Fruit fly (Drosophila melanogaster) whole organism, embryonic: ENCODE results near the gene CG12974.

Experiments
- Abd-B ChIP-seq: fragments of 200-800 bp; sonication (Bioruptor generic); optimal IDR thresholded peaks from 2 replicates; lab custom pipeline; 2018; ENCODE audit warnings: missing biosample characterization, mild to moderate bottlenecking, missing genetic modification characterization, moderate library complexity
- CG10147 ChIP-seq: fragments of 200-800 bp; sonication (Bioruptor generic); optimal IDR thresholded peaks from 2 replicates; lab custom pipeline; 2019; ENCODE audit warnings: missing biosample characterization, mild to moderate bottlenecking, missing genetic modification characterization, moderate library complexity
- CG1024 ChIP-seq: fragments of 200-800 bp; sonication (Bioruptor generic); IDR thresholded peaks from 2 replicates; pipeline ENCODE4 v1.3.6; 2022; ENCODE audit warnings: missing biosample characterization, missing genetic modification characterization
- CG10366 ChIP-seq: fragments of 200-800 bp; sonication (Bioruptor generic); IDR thresholded peaks from 2 replicates; pipeline ENCODE4 v1.3.6; 2022; ENCODE audit warnings: missing biosample characterization, missing genetic modification characterization
- CG11456 ChIP-seq: fragments of 200-800 bp; sonication (Bioruptor generic); IDR thresholded peaks from 3 replicates; pipeline ENCODE4 v1.3.6; 2022; ENCODE audit warnings: missing biosample characterization, missing genetic modification characterization
- CG11504 ChIP-seq: fragments of 200-800 bp; sonication (Bioruptor generic); optimal IDR thresholded peaks from 3 replicates; lab custom pipeline; 2019; ENCODE audit warnings: missing biosample characterization, mild to moderate bottlenecking, missing genetic modification characterization, moderate library complexity
- CG14441 ChIP-seq: fragments of 200-800 bp; sonication (Bioruptor generic); IDR thresholded peaks from 2 replicates; pipeline ENCODE4 v1.3.6; 2022; ENCODE audit warnings: missing biosample characterization, missing genetic modification characterization
- CG14710 ChIP-seq: fragments of 200-800 bp; sonication (Bioruptor generic); optimal IDR thresholded peaks from 3 replicates; lab custom pipeline; 2019; ENCODE audit warnings: missing biosample characterization, mild to moderate bottlenecking, missing genetic modification characterization, moderate library complexity
- CG1603 ChIP-seq: fragments of 200-800 bp; sonication (Bioruptor generic); optimal IDR thresholded peaks from 2 replicates; lab custom pipeline; 2019; ENCODE audit warnings: missing biosample characterization, mild to moderate bottlenecking, missing genetic modification characterization, moderate library complexity
- CG17186 ChIP-seq: fragments of 200-800 bp; sonication (Bioruptor generic); optimal IDR thresholded peaks from 3 replicates; lab custom pipeline; 2017; ENCODE audit warnings: missing biosample characterization, missing genetic modification reagents, missing genetic modification characterization
- CG17568 ChIP-seq: fragments of 200-800 bp; sonication (Bioruptor generic); optimal IDR thresholded peaks from 2 replicates; lab custom pipeline; 2018; ENCODE audit warnings: missing biosample characterization, mild to moderate bottlenecking, missing genetic modification characterization, moderate library complexity
- CG3065 ChIP-seq: fragments of 200-800 bp; sonication (Bioruptor generic); optimal IDR thresholded peaks from 2 replicates; lab custom pipeline; 2016; ENCODE audit warnings: missing biosample characterization, missing genetic modification characterization
- CG31365 ChIP-seq: fragments of 200-800 bp; sonication (Bioruptor generic); optimal IDR thresholded peaks from 2 replicates; lab custom pipeline; 2018; ENCODE audit warnings: missing biosample characterization, mild to moderate bottlenecking, missing genetic modification characterization
- CG34376 ChIP-seq: fragments of 200-800 bp; sonication (Bioruptor generic); optimal IDR thresholded peaks from 2 replicates; lab custom pipeline; 2018; ENCODE audit warnings: missing biosample characterization, mild to moderate bottlenecking, missing genetic modification characterization
- CG6654 ChIP-seq: fragments of 200-800 bp; sonication (Bioruptor generic); optimal IDR thresholded peaks from 2 replicates; lab custom pipeline; 2017; ENCODE audit warnings: missing biosample characterization, mild to moderate bottlenecking, missing genetic modification characterization
- CG6683 ChIP-seq: fragments of 200-800 bp; sonication (Bioruptor generic); optimal IDR thresholded peaks from 2 replicates; lab custom pipeline; 2017; ENCODE audit warnings: missing biosample characterization, mild to moderate bottlenecking, missing genetic modification characterization, missing genetic modification reagents
- CG8281 ChIP-seq: fragments of 200-800 bp; sonication (Bioruptor generic); optimal IDR thresholded peaks from 2 replicates; lab custom pipeline; 2018; ENCODE audit warnings: missing biosample characterization, mild to moderate bottlenecking, missing genetic modification characterization, moderate library complexity
- CG8765 ChIP-seq: fragments of 200-800 bp; sonication (Bioruptor generic); IDR thresholded peaks from 2 replicates; pipeline ENCODE4 v1.3.6; 2022; ENCODE audit warnings: missing biosample characterization, missing genetic modification characterization
- CG8924 ChIP-seq: fragments of 200-800 bp; optimal IDR thresholded peaks from 3 replicates; lab custom pipeline; 2019; ENCODE audit warnings: missing biosample characterization, mild to moderate bottlenecking, missing genetic modification characterization, moderate library complexity
- CG9727 ChIP-seq: fragments of 200-800 bp; sonication (Bioruptor generic); optimal IDR thresholded peaks from 3 replicates; lab custom pipeline; 2017; ENCODE audit warnings: missing biosample characterization, mild to moderate bottlenecking, missing genetic modification characterization
- CHES-1-like ChIP-seq: fragments of 200-800 bp; sonication (Bioruptor generic); optimal IDR thresholded peaks from 2 replicates; lab custom pipeline; 2016; ENCODE audit warnings: missing biosample characterization, missing genetic modification characterization
- D19A ChIP-seq: fragments of 200-800 bp; optimal IDR thresholded peaks from 3 replicates; lab custom pipeline; 2019; ENCODE audit warnings: missing biosample characterization, mild to moderate bottlenecking, missing genetic modification characterization, moderate library complexity
- Deaf1 ChIP-seq: fragments of 200-800 bp; optimal IDR thresholded peaks from 3 replicates; lab custom pipeline; 2019; ENCODE audit warnings: missing biosample characterization, mild to moderate bottlenecking, missing genetic modification characterization, moderate library complexity
- Dfd ChIP-seq, 2 experiments: fragments of >200 bp; optimal IDR thresholded peaks; 2 replicates each; lab custom pipeline; 2017; ENCODE audit warnings: missing biosample characterization in 2 of 2, missing genetic modification characterization in 2 of 2
- Ets97D ChIP-seq: fragments of 200-800 bp; sonication (Bioruptor generic); optimal IDR thresholded peaks from 3 replicates; lab custom pipeline; 2016; ENCODE audit warnings: missing biosample characterization, missing genetic modification characterization
- HHEX ChIP-seq: fragments of 200-800 bp; sonication (Bioruptor generic); optimal IDR thresholded peaks from 3 replicates; lab custom pipeline; 2017; ENCODE audit warnings: missing biosample characterization, mild to moderate bottlenecking, missing genetic modification characterization, missing genetic modification reagents
- Lhr ChIP-seq: fragments of 200-800 bp; sonication (Bioruptor generic); optimal IDR thresholded peaks from 3 replicates; lab custom pipeline; 2017; ENCODE audit warnings: mild to moderate bottlenecking, missing biosample characterization, missing genetic modification reagents, missing genetic modification characterization
- Meics ChIP-seq: fragments of 200-800 bp; sonication (Bioruptor generic); optimal IDR thresholded peaks from 2 replicates; lab custom pipeline; 2017; ENCODE audit warnings: missing biosample characterization, mild to moderate bottlenecking, missing genetic modification characterization
- Mes4 ChIP-seq: fragments of 200-800 bp; sonication (Bioruptor generic); optimal IDR thresholded peaks from 2 replicates; lab custom pipeline; 2016; ENCODE audit warnings: missing biosample characterization, missing genetic modification characterization
- Myb ChIP-seq: fragments of 200-800 bp; sonication (Bioruptor generic); optimal IDR thresholded peaks from 2 replicates; lab custom pipeline; 2016; ENCODE audit warnings: missing biosample characterization, missing genetic modification characterization
- Poxn ChIP-seq: fragments of 200-800 bp; sonication (Bioruptor generic); IDR thresholded peaks from 2 replicates; pipeline ENCODE4 v1.3.6; 2022; ENCODE audit warnings: missing biosample characterization, missing genetic modification characterization
- Ravus ChIP-seq: fragments of 200-800 bp; sonication (Bioruptor generic); IDR thresholded peaks from 2 replicates; pipeline ENCODE4 v1.3.6; 2022; ENCODE audit warnings: missing biosample characterization, missing genetic modification characterization
- Taf1 ChIP-seq: fragments of 200-800 bp; sonication (Bioruptor generic); IDR thresholded peaks from 2 replicates; pipeline ENCODE4 v1.3.6; 2022; ENCODE audit warnings: missing biosample characterization, missing genetic modification characterization
- aop ChIP-seq: fragments of 200-800 bp; sonication (Bioruptor generic); IDR thresholded peaks from 2 replicates; pipeline ENCODE4 v1.3.6; 2022; ENCODE audit warnings: missing biosample characterization, missing genetic modification characterization
- bsh ChIP-seq, 2 experiments: fragments of 200-800 bp; sonication (Bioruptor generic); optimal IDR thresholded peaks; 2 replicates each; lab custom pipeline; 2017 to 2018; ENCODE audit warnings: mild to moderate bottlenecking in 2 of 2, missing biosample characterization in 2 of 2, missing genetic modification characterization in 2 of 2, moderate library complexity in 1 of 2
- cad ChIP-seq: fragments of >200 bp; optimal IDR thresholded peaks from 2 replicates; lab custom pipeline; 2017; ENCODE audit warnings: missing biosample characterization, missing genetic modification characterization
- cato ChIP-seq: fragments of 200-800 bp; sonication (Bioruptor generic); optimal IDR thresholded peaks from 2 replicates; lab custom pipeline; 2016; ENCODE audit warnings: missing biosample characterization, missing genetic modification characterization, borderline replicate concordance
- chinmo ChIP-seq: fragments of 200-800 bp; sonication (Bioruptor generic); IDR thresholded peaks from 4 replicates; pipeline ENCODE4 v1.3.6; 2022; ENCODE audit warnings: missing biosample characterization, missing genetic modification characterization; ENCODE audit not compliant: partially characterized antibody
- chm ChIP-seq: fragments of 200-800 bp; sonication (Bioruptor generic); IDR thresholded peaks from 2 replicates; pipeline ENCODE4 v1.3.6; 2022; ENCODE audit warnings: missing biosample characterization, missing genetic modification characterization
- insv ChIP-seq, 2 experiments: fragments of 200-800 bp; sonication (Bioruptor generic); optimal IDR thresholded peaks; 3 replicates each; lab custom pipeline; 2016 to 2018; ENCODE audit warnings: missing biosample characterization in 2 of 2, missing genetic modification characterization in 2 of 2
- mirr ChIP-seq: fragments of 200-800 bp; sonication (Bioruptor generic); optimal IDR thresholded peaks from 3 replicates; lab custom pipeline; 2018; ENCODE audit warnings: missing biosample characterization, mild to moderate bottlenecking, missing genetic modification characterization
- oc ChIP-seq: fragments of 200-800 bp; sonication (Bioruptor generic); optimal IDR thresholded peaks from 2 replicates; lab custom pipeline; 2018; ENCODE audit warnings: missing biosample characterization, mild to moderate bottlenecking, missing genetic modification characterization, moderate library complexity
- odd ChIP-seq: fragments of 200-800 bp; sonication (Bioruptor generic); optimal IDR thresholded peaks from 2 replicates; lab custom pipeline; 2017; ENCODE audit warnings: missing biosample characterization, mild to moderate bottlenecking, missing genetic modification characterization
- pho ChIP-seq: fragments of 200-800 bp; sonication (Bioruptor generic); optimal IDR thresholded peaks from 2 replicates; lab custom pipeline; 2016; ENCODE audit warnings: missing biosample characterization, missing genetic modification characterization
- prd ChIP-seq, 3 experiments: fragments of >200 bp in 2 of 3; fragments of 200-800 bp in 1 of 3; sonication (Bioruptor generic) in 1 of 3; optimal IDR thresholded peaks in 2 of 3; IDR thresholded peaks in 1 of 3; 2 replicates in 2 of 3; 3 replicates in 1 of 3; pipeline versions ENCODE4 v1.3.6 to Lab custom; 2017 to 2022; ENCODE audit warnings: missing biosample characterization in 1 of 3, missing genetic modification characterization in 1 of 3
- pum ChIP-seq: fragments of 200-800 bp; sonication (Bioruptor generic); optimal IDR thresholded peaks from 2 replicates; lab custom pipeline; 2016; ENCODE audit warnings: missing biosample characterization, missing genetic modification characterization
- scrt ChIP-seq: fragments of 200-800 bp; sonication (Bioruptor generic); optimal IDR thresholded peaks from 2 replicates; lab custom pipeline; 2018; ENCODE audit warnings: missing biosample characterization, mild to moderate bottlenecking, missing genetic modification characterization, moderate library complexity
- sim ChIP-seq: fragments of 200-800 bp; sonication (Bioruptor generic); IDR thresholded peaks from 2 replicates; pipeline ENCODE4 v1.3.6; 2022; ENCODE audit warnings: missing biosample characterization, missing genetic modification characterization
- slou ChIP-seq: fragments of 200-800 bp; sonication (Bioruptor generic); optimal IDR thresholded peaks from 3 replicates; lab custom pipeline; 2016; ENCODE audit warnings: missing biosample characterization, missing genetic modification characterization
- yki ChIP-seq: fragments of >200 bp; optimal IDR thresholded peaks from 3 replicates; lab custom pipeline; 2018

CG12974 gene

DNA sequence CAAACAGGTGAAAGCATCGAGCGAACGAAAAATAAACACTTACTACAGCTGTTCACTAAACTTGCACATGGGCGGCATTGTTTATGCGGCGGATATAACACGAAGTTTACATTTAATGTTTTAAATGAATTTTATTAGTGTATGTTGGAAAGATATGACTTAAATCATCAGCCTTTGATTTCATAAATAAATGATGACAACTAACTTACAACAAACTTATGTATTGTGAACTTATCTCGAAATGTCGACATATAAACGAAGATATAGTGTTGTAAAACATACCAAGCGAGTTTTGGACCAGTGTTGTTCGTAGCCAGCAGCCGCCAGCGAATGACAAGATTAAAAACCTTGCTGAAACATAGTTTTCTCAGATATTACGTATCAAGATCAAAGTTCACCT, 18.6 kb upstream of the CG12974 start, which contains the start of the genes CG11309 and CG7632 (continued):
- TF ChIP-seq CG8924 (tag; lab: Kevin White, UChicago) (peak; percentile 100), yki (peak; percentile 57), CHES-1-like (GFP tag; lab: Kevin White, UChicago) (peak; percentile 98), Abd-B (GFP tag; lab: Kevin White, UChicago) (peak; percentile 96), pho (GFP tag; lab: Kevin White, UChicago) (peak; percentile 98), CG8765 (GFP tag; lab: Robert Waterston, UW) (peak; percentile 94), CG31365 (tag; lab: Kevin White, UChicago) (peak; percentile 96), CG8281 (tag; lab: Kevin White, UChicago) (peak; percentile 95), oc (tag; lab: Kevin White, UChicago) (peak; percentile 99), mirr (GFP tag; lab: Kevin White, UChicago) (peak; percentile 100), sim (GFP tag; lab: Robert Waterston, UW) (peak; percentile 98), CG14710 (tag; lab: Kevin White, UChicago) (peak; percentile 99), Mes4 (peak; percentile 98), CG11456 (GFP tag; lab: Robert Waterston, UW) (peak; percentile 95), prd (optimal IDR thresholded peaks at IDR 0.05; lab: Kevin White, UChicago) (no peak), prd (GFP tag; IDR thresholded peaks at IDR 0.05; lab: Robert Waterston, UW) (peak; percentile 97), CG6654 (GFP tag; lab: Kevin White, UChicago) (peak; percentile 94), CG1024 (GFP tag; lab: Robert Waterston, UW) (peak; percentile 95), Ravus (GFP tag; lab: Robert Waterston, UW) (peak; percentile 90), chm (GFP tag; lab: Robert Waterston, UW) (peak; percentile 100), cato (peak; percentile 98), bsh (GFP tag; optimal IDR thresholded peaks at IDR 0.05; lab: Kevin White, UChicago) (peak; percentile 98 to 100), CG1603 (tag; lab: Kevin White, UChicago) (peak; percentile 99), CG3065 (GFP tag; lab: Kevin White, UChicago) (peak; percentile 97), CG10147 (GFP tag; lab: Kevin White, UChicago) (peak; percentile 100), CG10366 (GFP tag; lab: Robert Waterston, UW) (peak; percentile 97), CG9727 (peak; percentile 100), slou (GFP tag; lab: Kevin White, UChicago) (peak; percentile 96), Deaf1 (tag; lab: Kevin White, UChicago) (peak; percentile 92), CG17568 (peak; percentile 99), pum (GFP tag; lab: Kevin White, UChicago) (peak; percentile 98), Meics (GFP tag; lab: Kevin White, UChicago) (peak; percentile 99), cad (GFP tag; lab: Kevin White, UChicago) (no peak), CG6683 (GFP tag; lab: Kevin White, UChicago) (peak; percentile 99), insv (GFP tag; optimal IDR thresholded peaks at IDR 0.05; lab: Kevin White, UChicago) (peak; percentile 48 to 87), CG17186 (GFP tag; lab: Kevin White, UChicago) (peak; percentile 96), Ets97D (GFP tag; lab: Kevin White, UChicago) (peak; percentile 95), Taf1 (GFP tag; lab: Robert Waterston, UW) (peak; percentile 96), Poxn (peak; percentile 84), Dfd (GFP tag; optimal IDR thresholded peaks at IDR 0.05; lab: Kevin White, UChicago) (no peak), HHEX (GFP tag; lab: Kevin White, UChicago) (peak; percentile 99), Lhr (GFP tag; lab: Kevin White, UChicago) (peak; percentile 98), odd (peak; percentile 99), scrt (peak; percentile 99), CG14441 (peak; percentile 96), chinmo (GFP tag; lab: Robert Waterston, UW) (no peak), aop (GFP tag; lab: Robert Waterston, UW) (peak; percentile 92), D19A (tag; lab: Kevin White, UChicago) (peak; percentile 98), CG11504 (tag; lab: Kevin White, UChicago) (peak; percentile 98), Myb (GFP tag; lab: Kevin White, UChicago) (peak; percentile 89), CG34376 (GFP tag; lab: Kevin White, UChicago) (peak; percentile 100)
